Worm (Caenorhabditis elegans): ENCODE results near the gene ceh-20.
A peak's percentile ranks its signal among the peaks of the same experiment; 100 is the strongest.

Gene ceh-20

ce11 chrIII:7013764-7014163 is 34.1 kb downstream of the ceh-20 start:
- TF ChIP-seq ztf-1 (GFP tag; conservative IDR thresholded peaks at IDR 0.05) (no peak), fos-1 (tag; optimal IDR thresholded peaks at IDR 0.05) (no peak), elt-1 (tag; optimal IDR thresholded peaks at IDR 0.05) (no peak), unc-55 (GFP tag; optimal IDR thresholded peaks at IDR 0.05) (no peak), ceh-82 (tag; optimal IDR thresholded peaks at IDR 0.05) (no peak), nhr-25 (tag; optimal IDR thresholded peaks at IDR 0.05) (no peak), aly-2 (tag; optimal IDR thresholded peaks at IDR 0.05) (no peak), lin-13 (GFP tag; optimal IDR thresholded peaks at IDR 0.05) (no peak), alr-1 (tag; optimal IDR thresholded peaks at IDR 0.05) (no peak), Y55F3AM.14 (GFP tag; optimal IDR thresholded peaks at IDR 0.05) (no peak), lin-39 (tag; optimal IDR thresholded peaks at IDR 0.05) (no peak), lin-11 (tag; optimal IDR thresholded peaks at IDR 0.05) (no peak), zag-1 (tag; optimal IDR thresholded peaks at IDR 0.05) (no peak), nhr-21 (tag; optimal IDR thresholded peaks at IDR 0.05) (no peak)

ce11 chrIII:7019724-7020123 is 40.0 kb downstream of the ceh-20 start:
- no peak for TF ChIP-seq sma-9 (GFP tag; optimal IDR thresholded peaks at IDR 0.05)
- TF ChIP-seq sma-9 (tag; optimal IDR thresholded peaks at IDR 0.05): no peak

- TF ChIP-seq unc-39 (tag; optimal IDR thresholded peaks at IDR 0.05) (no peak), aly-2 (tag; optimal IDR thresholded peaks at IDR 0.05) (no peak), peb-1 (tag; optimal IDR thresholded peaks at IDR 0.05) (no peak), ZK546.5 (tag; optimal IDR thresholded peaks at IDR 0.05) (no peak), unc-55 (GFP tag; optimal IDR thresholded peaks at IDR 0.05) (no peak), nhr-25 (tag; optimal IDR thresholded peaks at IDR 0.05) (no peak), F13H6.1 (tag; optimal IDR thresholded peaks at IDR 0.05) (no peak), nhr-237 (tag; optimal IDR thresholded peaks at IDR 0.05) (no peak)
Observed at ce11 chrIII:7020500-7020899, 40.8 kb downstream of the ceh-20 start, which contains the start of gene col-8. Gene col-8, minus strand, starts transcription at chrIII:7020600.

ce11 chrIII:7021156-7021637 is 41.5 kb downstream of the ceh-20 start, which contains the start of gene rfl-1:
Gene rfl-1, plus strand, starts transcription at chrIII:7021206.
- no peak for TF ChIP-seq nhr-25 (tag; optimal IDR thresholded peaks at IDR 0.05)
- peak; percentile 37 for TF ChIP-seq sma-3 (GFP tag; optimal IDR thresholded peaks at IDR 0.05)
- TF ChIP-seq F13H6.1 (tag; optimal IDR thresholded peaks at IDR 0.05): peak; percentile 34
- TF ChIP-seq R02D3.7 (tag; optimal IDR thresholded peaks at IDR 0.05): peak; percentile 86
- TF ChIP-seq nhr-129 (tag; optimal IDR thresholded peaks at IDR 0.05): peak; percentile 59
- TF ChIP-seq sma-9 (GFP tag; optimal IDR thresholded peaks at IDR 0.05): peak; percentile 6
- no peak for TF ChIP-seq sma-9 (tag; optimal IDR thresholded peaks at IDR 0.05)
- TF ChIP-seq sem-4 (tag; optimal IDR thresholded peaks at IDR 0.05): no peak
- peak; percentile 69 for TF ChIP-seq C34F6.9 (tag; optimal IDR thresholded peaks at IDR 0.05)
- TF ChIP-seq snpc-4 (tag; optimal IDR thresholded peaks at IDR 0.05): no peak
- TF ChIP-seq unc-55 (GFP tag; optimal IDR thresholded peaks at IDR 0.05): peak; percentile 79
- peak; percentile 49 for TF ChIP-seq crh-2 (tag; optimal IDR thresholded peaks at IDR 0.05)
- peak; percentile 8 for TF ChIP-seq ztf-4 (tag; optimal IDR thresholded peaks at IDR 0.05)
- TF ChIP-seq lsy-2 (tag; optimal IDR thresholded peaks at IDR 0.05): peak; percentile 47 to 84

- no peak for TF ChIP-seq ceh-82 (tag; optimal IDR thresholded peaks at IDR 0.05)
- no peak for TF ChIP-seq unc-62 (GFP tag; optimal IDR thresholded peaks at IDR 0.05)
- no peak for TF ChIP-seq nhr-6 (tag; optimal IDR thresholded peaks at IDR 0.05)
- no peak for TF ChIP-seq sem-4 (tag; optimal IDR thresholded peaks at IDR 0.05)
- TF ChIP-seq nhr-25 (tag; optimal IDR thresholded peaks at IDR 0.05): no peak
- no peak for TF ChIP-seq unc-55 (GFP tag; optimal IDR thresholded peaks at IDR 0.05)
- TF ChIP-seq mdl-1 (tag; optimal IDR thresholded peaks at IDR 0.05): no peak
- no peak for TF ChIP-seq mab-5 (tag; optimal IDR thresholded peaks at IDR 0.05)
- TF ChIP-seq ZK546.5 (tag; optimal IDR thresholded peaks at IDR 0.05): no peak
- TF ChIP-seq Y55F3AM.14 (GFP tag; optimal IDR thresholded peaks at IDR 0.05): no peak
- no peak for TF ChIP-seq unc-39 (tag; optimal IDR thresholded peaks at IDR 0.05)
- TF ChIP-seq C34F6.9 (tag; optimal IDR thresholded peaks at IDR 0.05): no peak
- TF ChIP-seq nhr-10 (tag; optimal IDR thresholded peaks at IDR 0.05): no peak
- no peak for TF ChIP-seq fos-1 (tag; optimal IDR thresholded peaks at IDR 0.05)
Observed at ce11 chrIII:7025839-7026238, 46.2 kb downstream of the ceh-20 start.
